Worm (Caenorhabditis elegans) whole organism, late embryonic: Measurements from ENCODE around the gene Y111B2A.12.

Experiments
- fax-1 ChIP-seq: sonication (generic microtip); optimal IDR thresholded peaks from 2 replicates; lab custom pipeline; 2016; ENCODE audit warnings: missing genotype, missing genetic modification characterization, missing compliant biosample characterization
- pha-4 ChIP-seq: fragments of 150-350 bp; optimal IDR thresholded peaks from 2 replicates; lab custom pipeline; 2018; ENCODE audit warnings: missing biosample characterization, missing genetic modification reagents, missing genetic modification characterization
- pqm-1 ChIP-seq: sonication (generic microtip); optimal IDR thresholded peaks from 2 replicates; lab custom pipeline; 2016; ENCODE audit warnings: missing genetic modification characterization, missing compliant biosample characterization
- sdc-2 ChIP-seq: sonication (generic microtip); optimal IDR thresholded peaks from 2 replicates; lab custom pipeline; 2016; ENCODE audit warnings: missing genotype, missing genetic modification characterization, missing compliant biosample characterization
- unc-55 ChIP-seq: sonication (generic microtip); optimal IDR thresholded peaks from 2 replicates; lab custom pipeline; 2017; ENCODE audit warnings: missing biosample characterization, missing genetic modification reagents, missing genetic modification characterization

DNA sequence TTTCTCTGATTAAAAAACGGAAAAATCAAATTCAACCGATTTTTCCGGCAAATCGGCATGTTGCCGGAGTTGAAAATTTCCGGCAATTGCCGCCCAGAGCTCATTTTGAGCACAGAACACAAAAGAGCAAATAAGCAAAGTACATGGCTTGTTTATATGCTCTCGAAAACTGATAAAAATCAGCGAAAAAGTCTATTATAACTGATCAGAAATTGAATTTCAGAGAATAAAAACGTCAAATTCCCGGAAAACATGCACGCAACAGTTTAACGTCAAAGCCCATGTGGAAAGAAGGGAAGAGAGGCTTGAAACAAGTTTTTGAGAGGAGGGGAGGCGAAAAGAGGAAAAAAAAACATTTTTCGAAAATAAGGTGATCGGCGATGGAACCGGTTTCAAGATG, 59.7 kb downstream of the Y111B2A.12 start:
- no peak for TF ChIP-seq fax-1 (tag; lab: Kevin White, UChicago)
- TF ChIP-seq pha-4 = no peak
- TF ChIP-seq unc-55 (GFP tag; lab: Kevin White, UChicago) = no peak
- no peak for TF ChIP-seq sdc-2 (tag; lab: Kevin White, UChicago)
- TF ChIP-seq pqm-1 (tag; lab: Kevin White, UChicago) = no peak
